Worm (Caenorhabditis elegans): ENCODE measurements around the gene sut-2.

ce11 chrV:4549191-4549590 is 20.7 kb downstream of the sut-2 start, which contains the start of gene sos-1:
- TF ChIP-seq ama-1 (optimal IDR thresholded peaks at IDR 0.05) = no peak
- no peak for TF ChIP-seq ztf-4 (tag; optimal IDR thresholded peaks at IDR 0.05)
- no peak for TF ChIP-seq unc-39 (tag; optimal IDR thresholded peaks at IDR 0.05)
- TF ChIP-seq nfya-1 (tag; optimal IDR thresholded peaks at IDR 0.05; ENCODE audit: insufficient read depth) = no peak
- TF ChIP-seq fkh-2 (tag; optimal IDR thresholded peaks at IDR 0.05) = no peak
- TF ChIP-seq nhr-76 (tag; optimal IDR thresholded peaks at IDR 0.05) = no peak
- no peak for TF ChIP-seq lin-39 (tag; optimal IDR thresholded peaks at IDR 0.05)
- TF ChIP-seq nhr-77 (tag; optimal IDR thresholded peaks at IDR 0.05) = no peak

Measured in whole organism, L3 larva.